Worm (Caenorhabditis elegans): Measurements from ENCODE around the gene nhl-1.

DNA sequence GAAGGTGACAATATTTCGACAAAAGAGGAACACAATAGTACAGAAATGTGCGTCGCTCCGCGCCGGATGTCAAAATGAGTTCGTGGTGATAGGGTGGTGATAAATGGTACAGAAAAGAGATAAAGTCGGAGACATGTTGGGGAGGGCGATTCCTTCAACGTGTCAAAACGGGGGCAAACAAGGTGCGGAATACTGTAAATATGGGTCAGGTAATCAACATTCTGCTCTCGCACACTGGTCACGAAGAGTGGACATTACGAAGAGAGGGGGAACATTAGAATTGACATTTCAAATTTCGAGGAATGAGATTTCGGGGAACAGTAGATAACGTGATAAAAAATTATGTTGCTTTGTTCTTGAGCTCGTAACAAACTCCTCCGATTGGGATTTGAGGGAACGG lies 45.9 kb upstream of the nhl-1 start, which contains the start of gene ZC84.6:
- no peak for TF ChIP-seq tbx-2 (tag; optimal IDR thresholded peaks at IDR 0.05)
- no peak for TF ChIP-seq ztf-4 (tag; optimal IDR thresholded peaks at IDR 0.05)
- TF ChIP-seq pqm-1 (tag; optimal IDR thresholded peaks at IDR 0.05): no peak
- no peak for TF ChIP-seq R02D3.7 (tag; optimal IDR thresholded peaks at IDR 0.05)
- no peak for TF ChIP-seq elt-1 (tag; optimal IDR thresholded peaks at IDR 0.05)
- no peak for TF ChIP-seq jun-1 (tag; optimal IDR thresholded peaks at IDR 0.05)
- no peak for TF ChIP-seq nhr-237 (tag; optimal IDR thresholded peaks at IDR 0.05)
- no peak for TF ChIP-seq ceh-82 (tag; optimal IDR thresholded peaks at IDR 0.05)
- TF ChIP-seq elt-3 (tag; optimal IDR thresholded peaks at IDR 0.05): no peak
- TF ChIP-seq fos-1 (tag; optimal IDR thresholded peaks at IDR 0.05): no peak
- TF ChIP-seq ceh-9 (tag; optimal IDR thresholded peaks at IDR 0.05): no peak

Data from whole organism, L3 larva.